Fruit fly (Drosophila melanogaster): Measurements from ENCODE around the gene Ctl2.
A peak's percentile ranks its signal among the peaks of the same experiment; 100 is the strongest.

Ctl2 gene

dm6 chr3R:29158721-29159120, 35.6 kb downstream of the Ctl2 start:
- no peak for TF ChIP-seq Vsx2 (GFP tag; optimal IDR thresholded peaks at IDR 0.05; ENCODE audit: partially characterized antibody)

- TF ChIP-seq CrebA (GFP tag; optimal IDR thresholded peaks at IDR 0.05; ENCODE audit: borderline replicate concordance) (no peak), Rel (GFP tag; optimal IDR thresholded peaks at IDR 0.05) (no peak), Rel (tag; optimal IDR thresholded peaks at IDR 0.05) (peak; percentile 85)
These were observed 36.5 kb downstream of the Ctl2 start for dm6 chr3R:29159620-29160019.

dm6 chr3R:29164930-29165693, 41.9 kb downstream of the Ctl2 start, which contains the start of gene CG11898:
CG11898 (plus strand) TSS chr3R:29165643.
- TF ChIP-seq Sp1 (GFP tag; optimal IDR thresholded peaks at IDR 0.05) (no peak), sage (GFP tag; optimal IDR thresholded peaks at IDR 0.05) (no peak), N (GFP tag; optimal IDR thresholded peaks at IDR 0.05) (no peak), tai (GFP tag; optimal IDR thresholded peaks at IDR 0.05) (no peak), jim (GFP tag; optimal IDR thresholded peaks at IDR 0.05) (no peak), pan (optimal IDR thresholded peaks at IDR 0.05) (no peak), Hr78 (GFP tag; optimal IDR thresholded peaks at IDR 0.05) (no peak), br (GFP tag; optimal IDR thresholded peaks at IDR 0.05) (peak; percentile 67), CG32264 (GFP tag; optimal IDR thresholded peaks at IDR 0.05) (no peak), CG9705 (GFP tag; optimal IDR thresholded peaks at IDR 0.05) (no peak), brk (GFP tag; optimal IDR thresholded peaks at IDR 0.05) (no peak), CrebA (GFP tag; optimal IDR thresholded peaks at IDR 0.05; ENCODE audit: borderline replicate concordance) (no peak), Vsx2 (GFP tag; optimal IDR thresholded peaks at IDR 0.05; ENCODE audit: partially characterized antibody) (no peak), woc (GFP tag; optimal IDR thresholded peaks at IDR 0.05) (no peak), dsf (GFP tag; optimal IDR thresholded peaks at IDR 0.05; ENCODE audit: borderline replicate concordance) (no peak), Hr83 (GFP tag; optimal IDR thresholded peaks at IDR 0.05; ENCODE audit: poor library complexity, severe bottlenecking) (no peak), fru (GFP tag; optimal IDR thresholded peaks at IDR 0.05) (peak; percentile 77), OdsH (GFP tag; optimal IDR thresholded peaks at IDR 0.05) (peak; percentile 35), ey (GFP tag; optimal IDR thresholded peaks at IDR 0.05) (peak; percentile 54), Abd-B (GFP tag; optimal IDR thresholded peaks at IDR 0.05) (no peak), Hnf4 (GFP tag; optimal IDR thresholded peaks at IDR 0.05) (no peak), usp (GFP tag; optimal IDR thresholded peaks at IDR 0.05) (no peak), HLH106 (tag; optimal IDR thresholded peaks at IDR 0.05) (peak; percentile 40), sv (GFP tag; optimal IDR thresholded peaks at IDR 0.05) (no peak), rgr (GFP tag; optimal IDR thresholded peaks at IDR 0.05) (peak; percentile 64), Dfd (GFP tag; optimal IDR thresholded peaks at IDR 0.05) (no peak), psq (GFP tag; optimal IDR thresholded peaks at IDR 0.05) (peak; percentile 16), Dif (GFP tag; optimal IDR thresholded peaks at IDR 0.05; ENCODE audit: partially characterized antibody) (no peak), dl (GFP tag; optimal IDR thresholded peaks at IDR 0.05; ENCODE audit: insufficient read depth in 1 of 2, partially characterized antibody in 2 of 2) (no peak), GATAd (GFP tag; optimal IDR thresholded peaks at IDR 0.05) (no peak), Rel (GFP tag; optimal IDR thresholded peaks at IDR 0.05) (no peak), Rel (tag; optimal IDR thresholded peaks at IDR 0.05) (no peak), Myc (optimal IDR thresholded peaks at IDR 0.05) (no peak), foxo (GFP tag; optimal IDR thresholded peaks at IDR 0.05) (peak in 1 of 2 experiments; percentile 62), lola (GFP tag; optimal IDR thresholded peaks at IDR 0.05) (no peak), h (GFP tag; optimal IDR thresholded peaks at IDR 0.05) (peak; percentile 78)
